Worm (Caenorhabditis elegans) whole organism, L1 larva: Measurements from ENCODE around the gene R11.4.

Experiments used
- C04F5.9 ChIP-seq: sonication (generic microtip); optimal IDR thresholded peaks from 2 replicates; lab custom pipeline; 2016; ENCODE audit warnings: missing genetic modification characterization, missing compliant biosample characterization
- C34B4.2 ChIP-seq: sonication (generic microtip); optimal IDR thresholded peaks from 2 replicates; lab custom pipeline; 2017; ENCODE audit warnings: mild to moderate bottlenecking, missing genetic modification characterization, missing compliant biosample characterization
- blmp-1 ChIP-seq: fragments of 150-350 bp; optimal IDR thresholded peaks from 2 replicates; lab custom pipeline; 2014; ENCODE audit warnings: missing biosample characterization, missing genetic modification characterization
- ceh-8 ChIP-seq: fragments of 200-800 bp; sonication (Bioruptor generic); optimal IDR thresholded peaks from 2 replicates; lab custom pipeline; 2018; ENCODE audit warnings: mild to moderate bottlenecking, missing genetic modification characterization, moderate library complexity, missing compliant biosample characterization
- ceh-88 ChIP-seq: fragments of 200-800 bp; sonication (Bioruptor generic); IDR thresholded peaks from 2 replicates; pipeline ENCODE4 v1.3.6; 2022; ENCODE audit warnings: missing genetic modification characterization, missing compliant biosample characterization
- ceh-90 ChIP-seq: sonication (generic microtip); optimal IDR thresholded peaks from 2 replicates; lab custom pipeline; 2016; ENCODE audit warnings: missing genetic modification characterization, missing compliant biosample characterization
- ces-1 ChIP-seq: fragments of 150-350 bp; optimal IDR thresholded peaks from 2 replicates; lab custom pipeline; 2014; ENCODE audit warnings: missing biosample characterization, missing genetic modification reagents, missing genetic modification characterization
- dpl-1 ChIP-seq, 3 experiments: fragments of 150-350 bp in 2 of 3; sonication (generic microtip) in 1 of 3; optimal IDR thresholded peaks; 2 replicates each; lab custom pipeline; 2014 to 2017; ENCODE audit warnings: missing biosample characterization in 3 of 3, missing genetic modification characterization in 3 of 3, missing genetic modification reagents in 3 of 3
- dsc-1 ChIP-seq: sonication (generic microtip); optimal IDR thresholded peaks from 2 replicates; lab custom pipeline; 2016; ENCODE audit warnings: mild to moderate bottlenecking, missing genetic modification characterization, missing compliant biosample characterization
- efl-1 ChIP-seq, 4 experiments: fragments of 150-350 bp; optimal IDR thresholded peaks in 3 of 4; peaks in 1 of 4; 1 replicate in 1 of 4; 2 replicates in 3 of 4; lab custom pipeline; 2014; ENCODE audit warnings: missing biosample characterization in 2 of 4, missing genetic modification characterization in 2 of 4, missing genetic modification reagents in 2 of 4
- efl-3 ChIP-seq: fragments of 200-800 bp; sonication (Bioruptor generic); optimal IDR thresholded peaks from 2 replicates; lab custom pipeline; 2018; ENCODE audit warnings: mild to moderate bottlenecking, missing genetic modification characterization, missing compliant biosample characterization
- egl-27 ChIP-seq, 2 experiments: fragments of 150-350 bp in 1 of 2; sonication (generic microtip); optimal IDR thresholded peaks; 3 replicates each; lab custom pipeline; 2017 to 2018; ENCODE audit warnings: missing biosample characterization in 2 of 2, missing genetic modification characterization in 2 of 2, missing genetic modification reagents in 2 of 2
- elt-3 ChIP-seq, 6 experiments: fragments of 150-350 bp in 1 of 6; sonication (generic microtip); optimal IDR thresholded peaks; 2 replicates each; lab custom pipeline; 2017 to 2018; ENCODE audit warnings: missing biosample characterization in 6 of 6, missing genetic modification characterization in 6 of 6, inconsistent platforms in 1 of 6
- ets-5 ChIP-seq: fragments of 200-800 bp; sonication (Bioruptor generic); IDR thresholded peaks from 2 replicates; pipeline ENCODE4 v1.3.6; 2022; ENCODE audit warnings: missing genetic modification characterization, missing compliant biosample characterization
- grh-1 ChIP-seq: fragments of 200-800 bp; sonication (Bioruptor generic); IDR thresholded peaks from 2 replicates; pipeline ENCODE4 v1.3.6; 2022; ENCODE audit warnings: missing genetic modification reagents, missing genetic modification characterization, missing compliant biosample characterization
- hlh-17 ChIP-seq: fragments of 200-800 bp; sonication (Bioruptor generic); optimal IDR thresholded peaks from 2 replicates; lab custom pipeline; 2018; ENCODE audit warnings: missing genetic modification characterization, mild to moderate bottlenecking, missing compliant biosample characterization, moderate library complexity, borderline replicate concordance
- hpl-2 ChIP-seq: fragments of 150-350 bp; optimal IDR thresholded peaks from 2 replicates; lab custom pipeline; 2014; ENCODE audit warnings: missing biosample characterization, missing genetic modification reagents, missing genetic modification characterization
- jun-1 ChIP-seq: fragments of 150-350 bp; optimal IDR thresholded peaks from 2 replicates; lab custom pipeline; 2014; ENCODE audit warnings: missing biosample characterization, missing genetic modification reagents, missing genetic modification characterization
- lin-13 ChIP-seq: fragments of 150-350 bp; optimal IDR thresholded peaks from 2 replicates; lab custom pipeline; 2014; ENCODE audit warnings: missing biosample characterization, missing genetic modification reagents, missing genetic modification characterization
- lin-14 ChIP-seq: fragments of 200-800 bp; sonication (Bioruptor generic); optimal IDR thresholded peaks from 2 replicates; lab custom pipeline; 2018; ENCODE audit warnings: mild to moderate bottlenecking, missing genetic modification characterization, moderate library complexity, missing compliant biosample characterization
- lin-35 ChIP-seq, 2 experiments: fragments of 150-350 bp; optimal IDR thresholded peaks; 2 replicates each; lab custom pipeline; 2014; ENCODE audit warnings: missing biosample characterization in 2 of 2, missing genetic modification characterization in 2 of 2, missing genetic modification reagents in 2 of 2
- lin-39 ChIP-seq: fragments of 150-350 bp; optimal IDR thresholded peaks from 2 replicates; lab custom pipeline; 2014; ENCODE audit warnings: missing biosample characterization, missing genetic modification reagents, missing genetic modification characterization
- lsy-2 ChIP-seq, 2 experiments: fragments of 150-350 bp; optimal IDR thresholded peaks; 2 replicates each; lab custom pipeline; 2014; ENCODE audit warnings: missing biosample characterization in 2 of 2, missing genetic modification characterization in 2 of 2
- mab-9 ChIP-seq: fragments of 200-800 bp; sonication (Bioruptor generic); IDR thresholded peaks from 2 replicates; pipeline ENCODE4 v1.3.6; 2022; ENCODE audit warnings: missing genetic modification reagents, missing genetic modification characterization, missing compliant biosample characterization
- mdl-1 ChIP-seq, 2 experiments: fragments of 150-350 bp; optimal IDR thresholded peaks; 2 replicates each; lab custom pipeline; 2014 to 2017; ENCODE audit warnings: missing biosample characterization in 2 of 2, missing genetic modification characterization in 2 of 2, inconsistent platforms in 1 of 2
- mef-2 ChIP-seq: fragments of 150-350 bp; optimal IDR thresholded peaks from 2 replicates; lab custom pipeline; 2014; ENCODE audit warnings: missing biosample characterization, missing genetic modification characterization
- nhr-11 ChIP-seq: fragments of 150-350 bp; optimal IDR thresholded peaks from 2 replicates; lab custom pipeline; 2014; ENCODE audit warnings: missing biosample characterization, missing genetic modification characterization
- nhr-12 ChIP-seq: sonication (generic microtip); optimal IDR thresholded peaks from 2 replicates; lab custom pipeline; 2017; ENCODE audit warnings: missing biosample characterization, missing genetic modification characterization
- nhr-71 ChIP-seq: sonication (generic microtip); optimal IDR thresholded peaks from 2 replicates; lab custom pipeline; 2016; ENCODE audit warnings: mild to moderate bottlenecking, missing genetic modification characterization, moderate library complexity, missing compliant biosample characterization
- nhr-84 ChIP-seq: sonication (generic microtip); optimal IDR thresholded peaks from 2 replicates; lab custom pipeline; 2017; ENCODE audit warnings: missing biosample characterization, missing genetic modification characterization
- nhr-90 ChIP-seq: sonication (generic microtip); optimal IDR thresholded peaks from 2 replicates; lab custom pipeline; 2016; ENCODE audit warnings: mild to moderate bottlenecking, missing genetic modification characterization, missing compliant biosample characterization; ENCODE audit not compliant: poor library complexity
- pag-3 ChIP-seq: sonication (generic microtip); optimal IDR thresholded peaks from 2 replicates; lab custom pipeline; 2017; ENCODE audit warnings: missing genetic modification characterization, mild to moderate bottlenecking, missing compliant biosample characterization, antibody characterized with exemption, borderline replicate concordance; ENCODE audit not compliant: insufficient read depth
- pax-3 ChIP-seq: fragments of 200-800 bp; sonication (Bioruptor generic); optimal IDR thresholded peaks from 2 replicates; lab custom pipeline; 2018; ENCODE audit warnings: mild to moderate bottlenecking, missing genetic modification characterization, moderate library complexity, missing compliant biosample characterization
- rnt-1 ChIP-seq: sonication (generic microtip); optimal IDR thresholded peaks from 2 replicates; lab custom pipeline; 2016; ENCODE audit warnings: mild to moderate bottlenecking, missing genetic modification characterization, moderate library complexity, missing compliant biosample characterization
- snu-23 ChIP-seq: sonication (generic microtip); optimal IDR thresholded peaks from 2 replicates; lab custom pipeline; 2016; ENCODE audit warnings: missing genetic modification characterization, missing compliant biosample characterization
- swsn-7 ChIP-seq: sonication (generic microtip); optimal IDR thresholded peaks from 2 replicates; lab custom pipeline; 2016; ENCODE audit warnings: missing genetic modification characterization, missing compliant biosample characterization
- tbx-2 ChIP-seq: sonication (generic microtip); optimal IDR thresholded peaks from 2 replicates; lab custom pipeline; 2016; ENCODE audit warnings: missing genetic modification characterization, missing compliant biosample characterization
- tlp-1 ChIP-seq: fragments of 150-350 bp; optimal IDR thresholded peaks from 2 replicates; lab custom pipeline; 2014; ENCODE audit warnings: missing biosample characterization, missing genetic modification characterization
- unc-130 ChIP-seq: fragments of 150-350 bp; optimal IDR thresholded peaks from 2 replicates; lab custom pipeline; 2017; ENCODE audit warnings: missing biosample characterization, missing genetic modification characterization, inconsistent platforms
- unc-30 ChIP-seq: sonication (generic microtip); optimal IDR thresholded peaks from 2 replicates; lab custom pipeline; 2017; ENCODE audit warnings: missing biosample characterization, missing genetic modification characterization
- unc-86 ChIP-seq: sonication (generic microtip); optimal IDR thresholded peaks from 2 replicates; lab custom pipeline; 2016; ENCODE audit warnings: missing genetic modification characterization, missing compliant biosample characterization
- unc-98 ChIP-seq: fragments of 200-800 bp; sonication (Bioruptor generic); IDR thresholded peaks from 2 replicates; pipeline ENCODE4 v1.3.6; 2022; ENCODE audit warnings: missing genetic modification characterization, missing compliant biosample characterization
- vab-15 ChIP-seq: sonication (generic microtip); optimal IDR thresholded peaks from 2 replicates; lab custom pipeline; 2017; ENCODE audit warnings: missing genotype, mild to moderate bottlenecking, missing genetic modification characterization, missing compliant biosample characterization
- xbp-1 ChIP-seq: sonication (generic microtip); optimal IDR thresholded peaks from 2 replicates; lab custom pipeline; 2016; ENCODE audit warnings: missing genetic modification characterization, missing compliant biosample characterization
- ztf-11 ChIP-seq, 2 experiments: sonication (generic microtip); optimal IDR thresholded peaks; 2 replicates each; lab custom pipeline; 2016 to 2017; ENCODE audit warnings: missing genetic modification characterization in 2 of 2, missing biosample characterization in 1 of 2, missing compliant biosample characterization in 1 of 2
- ztf-4 ChIP-seq: fragments of 150-350 bp; optimal IDR thresholded peaks from 2 replicates; lab custom pipeline; 2014; ENCODE audit warnings: missing biosample characterization, missing genetic modification characterization

The R11.4 gene

DNA sequence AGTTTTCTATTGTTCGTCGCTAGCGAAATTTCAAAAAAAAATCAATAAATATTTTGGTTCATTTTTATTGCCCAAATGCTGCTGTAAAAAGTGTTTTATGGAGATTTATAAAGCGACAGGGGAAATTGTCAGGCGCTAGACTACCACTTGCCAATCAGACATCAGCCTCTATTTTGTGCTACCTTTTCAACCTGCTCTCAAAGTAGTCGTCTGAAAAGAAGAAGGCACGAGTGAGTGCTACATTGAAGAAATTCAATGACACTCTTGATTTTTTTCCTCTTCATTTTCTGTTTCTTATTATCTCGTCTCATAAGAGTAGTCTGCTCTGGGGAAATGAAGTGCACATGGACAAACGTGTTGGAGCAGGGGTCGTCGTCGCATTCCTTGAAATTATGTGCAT, 4.5 kb downstream of the R11.4 start (continued):
- TF ChIP-seq ceh-88 (GFP tag; lab: Robert Waterston, UW) (peak; percentile 55), ztf-11 (tag; optimal IDR thresholded peaks at IDR 0.05; lab: Kevin White, UChicago) (peak in 1 of 2 experiments; percentile 25), xbp-1 (tag; lab: Kevin White, UChicago) (peak; percentile 71), lin-14 (peak; percentile 80), nhr-71 (tag; lab: Kevin White, UChicago) (peak; percentile 81), unc-130 (tag; lab: Kevin White, UChicago) (no peak), unc-98 (GFP tag; lab: Robert Waterston, UW) (no peak), mab-9 (0 out of 2 replicates have a peak, but pooled peaks have one; percentile 63), jun-1 (tag; lab: Kevin White, UChicago) (peak; percentile 76), ceh-90 (tag; lab: Kevin White, UChicago) (peak; percentile 14), grh-1 (GFP tag; lab: Robert Waterston, UW) (no peak), lin-35 (GFP tag; optimal IDR thresholded peaks at IDR 0.05; lab: Kevin White, UChicago) (peak in 1 of 2 experiments; percentile 71), lin-39 (tag; lab: Kevin White, UChicago) (peak; percentile 79), blmp-1 (tag; lab: Kevin White, UChicago) (peak; percentile 33), mef-2 (no peak), mdl-1 (tag; optimal IDR thresholded peaks at IDR 0.05; lab: Kevin White, UChicago) (peak in 1 of 2 experiments; percentile 36), lsy-2 (tag; optimal IDR thresholded peaks at IDR 0.05; lab: Kevin White, UChicago) (peak; percentile 55 to 80), nhr-11 (tag; lab: Kevin White, UChicago) (peak; percentile 56), tbx-2 (tag; lab: Kevin White, UChicago) (peak; percentile 75), swsn-7 (tag; lab: Kevin White, UChicago) (peak; percentile 70), C34B4.2 (no peak), hpl-2 (GFP tag; lab: Kevin White, UChicago) (peak; percentile 80), ztf-4 (tag; lab: Kevin White, UChicago) (no peak)

DNA sequence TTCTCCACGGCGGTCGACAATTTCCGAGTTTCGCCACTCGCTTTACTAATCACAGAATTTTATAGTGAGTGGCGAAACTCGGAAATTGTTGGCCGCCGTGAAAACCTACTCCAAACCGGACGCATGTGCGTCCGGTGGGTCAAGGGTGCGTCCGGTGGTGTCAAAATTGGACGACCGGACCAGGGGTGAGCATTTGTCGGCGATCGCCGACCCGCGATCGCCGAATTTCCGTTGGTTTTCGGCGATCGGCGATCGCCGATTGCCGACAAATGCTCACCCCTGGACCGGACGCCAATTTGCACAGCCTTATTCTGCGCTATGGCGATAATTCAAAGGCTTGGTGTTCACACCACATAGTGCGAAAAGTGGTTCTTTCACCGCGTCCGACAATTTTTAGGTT, 6.1 kb downstream of the R11.4 start:
- no peak for TF ChIP-seq hlh-17 (GFP tag; lab: Kevin White, UChicago)
- no peak for TF ChIP-seq swsn-7 (tag; lab: Kevin White, UChicago)
- TF ChIP-seq efl-3 (GFP tag; lab: Kevin White, UChicago): no peak
- TF ChIP-seq snu-23: no peak
- TF ChIP-seq tlp-1 (tag; lab: Kevin White, UChicago): no peak
- TF ChIP-seq, all 84 proteins: peak for 0

DNA sequence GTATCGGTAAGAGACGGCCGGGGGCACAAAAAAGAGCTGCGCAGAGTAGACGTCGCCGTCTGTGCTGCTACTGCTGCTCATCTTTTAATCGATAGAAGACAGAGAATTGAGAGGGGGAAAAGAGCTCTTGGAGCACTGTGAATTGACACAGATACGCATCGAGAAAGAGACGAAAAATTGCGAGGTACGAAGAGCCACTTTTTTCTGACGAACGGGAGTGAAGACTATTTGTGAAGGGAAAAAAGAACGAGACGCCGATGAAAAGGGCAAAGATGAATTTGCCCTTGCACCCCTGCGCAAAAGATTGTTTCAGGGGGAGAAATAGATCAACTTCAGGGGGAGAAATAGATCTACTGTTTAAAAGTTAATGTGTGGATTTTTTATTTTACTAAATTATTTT, 8.2 kb downstream of the R11.4 start:
- TF ChIP-seq C04F5.9 (no peak), elt-3 (tag; optimal IDR thresholded peaks at IDR 0.05; lab: Kevin White, UChicago) (no peak), ztf-4 (tag; lab: Kevin White, UChicago) (no peak), jun-1 (tag; lab: Kevin White, UChicago) (peak; percentile 48), unc-130 (tag; lab: Kevin White, UChicago) (no peak), ces-1 (GFP tag; lab: Kevin White, UChicago) (no peak), nhr-71 (tag; lab: Kevin White, UChicago) (peak; percentile 54), nhr-84 (tag; lab: Kevin White, UChicago) (no peak), egl-27 (tag; optimal IDR thresholded peaks at IDR 0.05; lab: Kevin White, UChicago) (no peak), unc-86 (tag; lab: Kevin White, UChicago) (peak; percentile 70), nhr-12 (tag; lab: Kevin White, UChicago) (no peak), mab-9 (peak; percentile 22; the same call in 1 of the 2 replicates), mdl-1 (tag; optimal IDR thresholded peaks at IDR 0.05; lab: Kevin White, UChicago) (no peak), ceh-8 (no peak), unc-30 (tag; lab: Kevin White, UChicago) (no peak), dpl-1 (GFP tag; optimal IDR thresholded peaks at IDR 0.05; lab: Kevin White, UChicago) (no peak), pag-3 (tag; lab: Kevin White, UChicago) (no peak), rnt-1 (tag; lab: Kevin White, UChicago) (no peak), ets-5 (no peak), efl-1 (optimal IDR thresholded peaks at IDR 0.05; lab: Kevin White, UChicago) (peak in 1 of 2 experiments; percentile 11), efl-1 (GFP tag; optimal IDR thresholded peaks at IDR 0.05 in 1 of 2; lab: Kevin White, UChicago) (peak in 1 of 2 experiments; percentile 67), C34B4.2 (no peak), nhr-90 (tag; lab: Kevin White, UChicago) (no peak), dsc-1 (tag; lab: Kevin White, UChicago) (peak; percentile 68), hlh-17 (GFP tag; lab: Kevin White, UChicago) (no peak), snu-23 (peak; percentile 53), vab-15 (tag; lab: Kevin White, UChicago) (no peak), lin-13 (GFP tag; lab: Kevin White, UChicago) (no peak), pax-3 (tag; lab: Kevin White, UChicago) (peak; percentile 8)
